Worm (Caenorhabditis elegans): ENCODE results near the gene pap-2.
A peak's percentile ranks its signal among the peaks of the same experiment; 100 is the strongest.

Gene pap-2

ce11 chrII:9589667-9590066 lies 19.5 kb downstream of the pap-2 start, which contains the start of gene eral-1:
TSS of gene eral-1 (minus strand) at chrII:9589767.
- TF ChIP-seq lin-15B (tag; optimal IDR thresholded peaks at IDR 0.05), result no peak
- TF ChIP-seq eor-1 (tag; optimal IDR thresholded peaks at IDR 0.05), result no peak
- TF ChIP-seq tbx-2 (tag; optimal IDR thresholded peaks at IDR 0.05), result no peak
- no peak for TF ChIP-seq ztf-11 (tag; optimal IDR thresholded peaks at IDR 0.05)
- TF ChIP-seq zag-1 (tag; optimal IDR thresholded peaks at IDR 0.05), result no peak
- TF ChIP-seq snpc-4 (tag; optimal IDR thresholded peaks at IDR 0.05), result no peak
- no peak for TF ChIP-seq pha-4 (tag; optimal IDR thresholded peaks at IDR 0.05)
- TF ChIP-seq daf-12 (tag; optimal IDR thresholded peaks at IDR 0.05), result no peak
- TF ChIP-seq ceh-16 (tag; optimal IDR thresholded peaks at IDR 0.05), result no peak
- no peak for TF ChIP-seq fkh-2 (tag; optimal IDR thresholded peaks at IDR 0.05)
- no peak for TF ChIP-seq ztf-4 (tag; optimal IDR thresholded peaks at IDR 0.05)
- TF ChIP-seq sea-2 (GFP tag; optimal IDR thresholded peaks at IDR 0.05), result no peak

ce11 chrII:9586734-9587209 lies 22.4 kb downstream of the pap-2 start, which contains the start of gene ugt-58:
TSS of gene ugt-58 (minus strand) at chrII:9586784.
- TF ChIP-seq elt-3 (tag; optimal IDR thresholded peaks at IDR 0.05) (peak in 1 of 3 experiments; percentile 49), nhr-76 (tag; optimal IDR thresholded peaks at IDR 0.05) (no peak), fkh-10 (GFP tag; optimal IDR thresholded peaks at IDR 0.05) (no peak), nhr-23 (tag; optimal IDR thresholded peaks at IDR 0.05) (peak; percentile 57), elt-2 (tag; optimal IDR thresholded peaks at IDR 0.05) (peak; percentile 66), nhr-12 (tag; optimal IDR thresholded peaks at IDR 0.05) (no peak), jun-1 (tag; optimal IDR thresholded peaks at IDR 0.05) (no peak), egl-5 (tag; optimal IDR thresholded peaks at IDR 0.05) (no peak), lin-39 (tag; optimal IDR thresholded peaks at IDR 0.05) (no peak), nhr-77 (tag; optimal IDR thresholded peaks at IDR 0.05) (no peak), nhr-25 (tag; optimal IDR thresholded peaks at IDR 0.05) (peak; percentile 7), ztf-11 (tag; optimal IDR thresholded peaks at IDR 0.05) (no peak), ceh-9 (tag; optimal IDR thresholded peaks at IDR 0.05) (no peak), hmg-11 (tag; optimal IDR thresholded peaks at IDR 0.05) (no peak), pqm-1 (tag; optimal IDR thresholded peaks at IDR 0.05) (no peak), zag-1 (tag; optimal IDR thresholded peaks at IDR 0.05) (no peak), pha-4 (tag; optimal IDR thresholded peaks at IDR 0.05) (no peak), tbx-2 (tag; optimal IDR thresholded peaks at IDR 0.05) (no peak), ZK546.5 (tag; optimal IDR thresholded peaks at IDR 0.05) (no peak), nhr-43 (tag; optimal IDR thresholded peaks at IDR 0.05; ENCODE audit: poor library complexity, severe bottlenecking) (no peak), skn-1 (tag; optimal IDR thresholded peaks at IDR 0.05) (no peak), ama-1 (optimal IDR thresholded peaks at IDR 0.05) (no peak), R02D3.7 (tag; optimal IDR thresholded peaks at IDR 0.05) (no peak), aly-2 (tag; optimal IDR thresholded peaks at IDR 0.05) (no peak), eor-1 (tag; optimal IDR thresholded peaks at IDR 0.05) (no peak), nhr-67 (tag; optimal IDR thresholded peaks at IDR 0.05) (no peak), mml-1 (tag; optimal IDR thresholded peaks at IDR 0.05) (no peak), mdl-1 (tag; optimal IDR thresholded peaks at IDR 0.05) (no peak), fkh-2 (tag; optimal IDR thresholded peaks at IDR 0.05) (no peak), nhr-11 (tag; optimal IDR thresholded peaks at IDR 0.05) (peak; percentile 31), ceh-28 (tag; optimal IDR thresholded peaks at IDR 0.05) (peak; percentile 64), ceh-82 (tag; optimal IDR thresholded peaks at IDR 0.05) (no peak), nhr-237 (tag; optimal IDR thresholded peaks at IDR 0.05) (no peak), ceh-16 (tag; optimal IDR thresholded peaks at IDR 0.05) (no peak), unc-39 (tag; optimal IDR thresholded peaks at IDR 0.05) (no peak), unc-62 (GFP tag; optimal IDR thresholded peaks at IDR 0.05) (no peak), lin-15B (tag; optimal IDR thresholded peaks at IDR 0.05) (no peak), sea-2 (GFP tag; optimal IDR thresholded peaks at IDR 0.05) (no peak), elt-1 (tag; optimal IDR thresholded peaks at IDR 0.05) (no peak), daf-12 (tag; optimal IDR thresholded peaks at IDR 0.05) (no peak)

- TF ChIP-seq egl-5 (tag; optimal IDR thresholded peaks at IDR 0.05) (no peak), ztf-11 (tag; optimal IDR thresholded peaks at IDR 0.05) (no peak), nhr-12 (tag; optimal IDR thresholded peaks at IDR 0.05) (no peak), sea-2 (GFP tag; optimal IDR thresholded peaks at IDR 0.05) (no peak), skn-1 (tag; optimal IDR thresholded peaks at IDR 0.05) (no peak), egl-27 (tag; optimal IDR thresholded peaks at IDR 0.05) (no peak), nhr-67 (tag; optimal IDR thresholded peaks at IDR 0.05) (no peak), elt-3 (tag; optimal IDR thresholded peaks at IDR 0.05) (no peak), pqm-1 (tag; optimal IDR thresholded peaks at IDR 0.05) (no peak), hmg-11 (tag; optimal IDR thresholded peaks at IDR 0.05) (no peak), ama-1 (optimal IDR thresholded peaks at IDR 0.05) (no peak), unc-62 (GFP tag; optimal IDR thresholded peaks at IDR 0.05) (no peak), fkh-10 (GFP tag; optimal IDR thresholded peaks at IDR 0.05) (no peak), aly-2 (tag; optimal IDR thresholded peaks at IDR 0.05) (no peak), nhr-23 (tag; optimal IDR thresholded peaks at IDR 0.05) (no peak), mdl-1 (tag; optimal IDR thresholded peaks at IDR 0.05) (no peak), eor-1 (tag; optimal IDR thresholded peaks at IDR 0.05) (no peak), unc-39 (tag; optimal IDR thresholded peaks at IDR 0.05) (no peak), ceh-16 (tag; optimal IDR thresholded peaks at IDR 0.05) (no peak)
Measured at ce11 chrII:9583461-9583860, 25.7 kb downstream of the pap-2 start, which contains the start of gene wee-1.1. TSS of gene wee-1.1 (minus strand) at chrII:9583561.

Data from whole organism, L3 larva.